Worm (Caenorhabditis elegans) whole organism, young adult: ENCODE data around the gene F32H5.3.

Experiments
- B0261.1 ChIP-seq: sonication (generic microtip); optimal IDR thresholded peaks from 2 replicates; lab custom pipeline; 2016; ENCODE audit warnings: mild to moderate bottlenecking, missing genetic modification characterization, moderate library complexity, missing compliant biosample characterization
- B0336.3 ChIP-seq: fragments of 200-800 bp; sonication (Bioruptor generic); IDR thresholded peaks from 2 replicates; pipeline ENCODE4 v1.3.6; 2022; ENCODE audit warnings: missing genetic modification characterization, missing compliant biosample characterization
- D2030.7 ChIP-seq: fragments of 200-800 bp; sonication (Bioruptor generic); IDR thresholded peaks from 2 replicates; pipeline ENCODE4 v1.3.6; 2022; ENCODE audit warnings: missing genetic modification reagents, missing genetic modification characterization, missing compliant biosample characterization
- F22D6.2 ChIP-seq: sonication (generic microtip); optimal IDR thresholded peaks from 2 replicates; lab custom pipeline; 2016; ENCODE audit warnings: mild to moderate bottlenecking, missing genetic modification characterization, missing compliant biosample characterization
- F33H1.4 ChIP-seq: fragments of 200-800 bp; sonication (Bioruptor generic); IDR thresholded peaks from 2 replicates; pipeline ENCODE4 v1.3.6; 2022; ENCODE audit warnings: missing genetic modification reagents, missing genetic modification characterization, missing compliant biosample characterization
- F39B2.1 ChIP-seq: fragments of 200-800 bp; sonication (Bioruptor generic); IDR thresholded peaks from 2 replicates; pipeline ENCODE4 v1.3.6; 2022; ENCODE audit warnings: missing genetic modification reagents, missing genetic modification characterization, missing compliant biosample characterization
- F52B5.7 ChIP-seq: sonication (generic microtip); optimal IDR thresholded peaks from 2 replicates; lab custom pipeline; 2016; ENCODE audit warnings: mild to moderate bottlenecking, missing genetic modification characterization, missing compliant biosample characterization
- F55B11.4 ChIP-seq: sonication (generic microtip); optimal IDR thresholded peaks from 2 replicates; lab custom pipeline; 2016; ENCODE audit warnings: missing compliant biosample characterization, missing genetic modification characterization, borderline replicate concordance; ENCODE audit not compliant: insufficient read depth
- K11D2.4 ChIP-seq: fragments of 200-800 bp; sonication (Bioruptor generic); IDR thresholded peaks from 2 replicates; pipeline ENCODE4 v1.3.6; 2022; ENCODE audit warnings: missing genetic modification reagents, missing genetic modification characterization, missing compliant biosample characterization
- K12H6.12 ChIP-seq: fragments of 200-800 bp; sonication (Bioruptor generic); optimal IDR thresholded peaks from 2 replicates; lab custom pipeline; 2018; ENCODE audit warnings: mild to moderate bottlenecking, missing genetic modification characterization, missing compliant biosample characterization
- T26A5.8 ChIP-seq: sonication (generic microtip); optimal IDR thresholded peaks from 2 replicates; lab custom pipeline; 2016; ENCODE audit warnings: missing genetic modification characterization, missing compliant biosample characterization
- Y53F4B.3 ChIP-seq: fragments of 200-800 bp; sonication (Bioruptor generic); IDR thresholded peaks from 2 replicates; pipeline ENCODE4 v1.3.6; 2022; ENCODE audit warnings: missing genetic modification reagents, missing genetic modification characterization, missing compliant biosample characterization
- Y56A3A.18 ChIP-seq: fragments of 200-800 bp; sonication (Bioruptor generic); IDR thresholded peaks from 2 replicates; pipeline ENCODE4 v1.3.6; 2022; ENCODE audit warnings: missing genetic modification reagents, missing genetic modification characterization, missing compliant biosample characterization
- Y95B8A.8 ChIP-seq: fragments of 200-800 bp; sonication (Bioruptor generic); IDR thresholded peaks from 2 replicates; pipeline ENCODE4 v1.3.6; 2022; ENCODE audit warnings: missing genetic modification reagents, missing genetic modification characterization, missing compliant biosample characterization
- aptf-2 ChIP-seq: fragments of 200-800 bp; sonication (Bioruptor generic); conservative IDR thresholded peaks from 2 replicates; pipeline ENCODE4 v1.3.6; 2022; ENCODE audit warnings: missing genetic modification reagents, missing genetic modification characterization, missing compliant biosample characterization
- attf-5 ChIP-seq: fragments of 200-800 bp; sonication (Bioruptor generic); optimal IDR thresholded peaks from 2 replicates; lab custom pipeline; 2018; ENCODE audit warnings: mild to moderate bottlenecking, missing genetic modification characterization, missing compliant biosample characterization
- bed-1 ChIP-seq: fragments of 200-800 bp; sonication (Bioruptor generic); IDR thresholded peaks from 2 replicates; pipeline ENCODE4 v1.3.6; 2022; ENCODE audit warnings: missing genetic modification reagents, missing genetic modification characterization, missing compliant biosample characterization
- bed-2 ChIP-seq: fragments of 200-800 bp; sonication (Bioruptor generic); IDR thresholded peaks from 2 replicates; pipeline ENCODE4 v1.3.6; 2022; ENCODE audit warnings: missing genetic modification reagents, missing genetic modification characterization, missing compliant biosample characterization
- cebp-2 ChIP-seq: fragments of 200-800 bp; sonication (Bioruptor generic); IDR thresholded peaks from 2 replicates; pipeline ENCODE4 v1.3.6; 2022; ENCODE audit warnings: missing genetic modification characterization, missing compliant biosample characterization
- ceh-100 ChIP-seq: fragments of 200-800 bp; sonication (Bioruptor generic); IDR thresholded peaks from 2 replicates; pipeline ENCODE4 v1.3.6; 2022; ENCODE audit warnings: missing genetic modification reagents, missing genetic modification characterization, missing compliant biosample characterization
- ceh-40 ChIP-seq: fragments of 200-800 bp; sonication (Bioruptor generic); IDR thresholded peaks from 2 replicates; pipeline ENCODE4 v1.3.6; 2022; ENCODE audit warnings: missing genetic modification characterization, missing compliant biosample characterization
- ceh-58 ChIP-seq: fragments of 200-800 bp; sonication (Bioruptor generic); IDR thresholded peaks from 2 replicates; pipeline ENCODE4 v1.3.6; 2022; ENCODE audit warnings: missing genetic modification characterization, missing compliant biosample characterization
- ceh-91 ChIP-seq: fragments of 200-800 bp; sonication (Bioruptor generic); IDR thresholded peaks from 2 replicates; pipeline ENCODE4 v1.3.6; 2022; ENCODE audit warnings: missing genetic modification reagents, missing genetic modification characterization, missing compliant biosample characterization
- die-1 ChIP-seq: sonication (generic microtip); optimal IDR thresholded peaks from 2 replicates; lab custom pipeline; 2016; ENCODE audit warnings: missing genotype, mild to moderate bottlenecking, missing genetic modification characterization, missing compliant biosample characterization
- ekl-4 ChIP-seq: fragments of 200-800 bp; sonication (Bioruptor generic); IDR thresholded peaks from 2 replicates; pipeline ENCODE4 v1.3.6; 2022; ENCODE audit warnings: missing genetic modification reagents, missing genetic modification characterization, missing compliant biosample characterization
- him-1 ChIP-seq: sonication (generic microtip); optimal IDR thresholded peaks from 2 replicates; lab custom pipeline; 2016; ENCODE audit warnings: missing genotype, missing genetic modification reagents, missing genetic modification characterization, missing compliant biosample characterization
- hlh-26 ChIP-seq: fragments of 200-800 bp; sonication (Bioruptor generic); conservative IDR thresholded peaks from 2 replicates; pipeline ENCODE4 v1.3.6; 2022; ENCODE audit warnings: missing genetic modification reagents, missing genetic modification characterization, missing compliant biosample characterization
- hmg-1.2 ChIP-seq: fragments of 200-800 bp; sonication (Bioruptor generic); IDR thresholded peaks from 2 replicates; pipeline ENCODE4 v1.3.6; 2022; ENCODE audit warnings: missing genetic modification reagents, missing genetic modification characterization, missing compliant biosample characterization
- hsf-1 ChIP-seq: fragments of 200-800 bp; sonication (Bioruptor generic); IDR thresholded peaks from 2 replicates; pipeline ENCODE4 v1.3.6; 2022; ENCODE audit warnings: missing genetic modification reagents, missing genetic modification characterization, missing compliant biosample characterization
- let-607 ChIP-seq, 2 experiments: fragments of 200-800 bp in 1 of 2; sonication (Bioruptor generic) in 1 of 2; sonication (generic microtip) in 1 of 2; optimal IDR thresholded peaks; 2 replicates each; lab custom pipeline; 2016 to 2018; ENCODE audit warnings: mild to moderate bottlenecking in 2 of 2, missing compliant biosample characterization in 2 of 2, missing genetic modification characterization in 2 of 2, moderate library complexity in 2 of 2, missing genotype in 1 of 2
- lsy-27 ChIP-seq: sonication (generic microtip); optimal IDR thresholded peaks from 2 replicates; lab custom pipeline; 2017; ENCODE audit warnings: missing genetic modification characterization, mild to moderate bottlenecking, missing compliant biosample characterization, antibody characterized with exemption, missing genotype, borderline replicate concordance; ENCODE audit not compliant: insufficient read depth
- madf-8 ChIP-seq: fragments of 200-800 bp; sonication (Bioruptor generic); conservative IDR thresholded peaks from 2 replicates; pipeline ENCODE4 v1.3.6; 2022; ENCODE audit warnings: missing genetic modification reagents, missing genetic modification characterization, missing compliant biosample characterization
- mes-4 ChIP-seq: sonication (generic microtip); optimal IDR thresholded peaks from 2 replicates; lab custom pipeline; 2016; ENCODE audit warnings: missing genotype, missing genetic modification characterization, missing compliant biosample characterization
- nfya-2 ChIP-seq: fragments of 200-800 bp; sonication (Bioruptor generic); IDR thresholded peaks from 2 replicates; pipeline ENCODE4 v1.3.6; 2022; ENCODE audit warnings: missing genetic modification reagents, missing genetic modification characterization, missing compliant biosample characterization
- nfyb-1 ChIP-seq: fragments of 200-800 bp; sonication (Bioruptor generic); IDR thresholded peaks from 2 replicates; pipeline ENCODE4 v1.3.6; 2022; ENCODE audit warnings: missing genetic modification reagents, missing genetic modification characterization, missing compliant biosample characterization
- nhr-120 ChIP-seq: fragments of 200-800 bp; sonication (Bioruptor generic); IDR thresholded peaks from 2 replicates; pipeline ENCODE4 v1.3.6; 2022; ENCODE audit warnings: missing genetic modification characterization, missing compliant biosample characterization
- pha-4 ChIP-seq: fragments of 150-350 bp; sonication (generic microtip); optimal IDR thresholded peaks from 2 replicates; lab custom pipeline; 2014; ENCODE audit warnings: missing biosample characterization, missing genetic modification reagents, missing genetic modification characterization
- rec-8 ChIP-seq, 2 experiments: sonication (generic microtip); optimal IDR thresholded peaks; 2 replicates each; lab custom pipeline; 2016; ENCODE audit warnings: mild to moderate bottlenecking in 2 of 2, missing genetic modification characterization in 2 of 2, missing genetic modification reagents in 2 of 2, missing genotype in 2 of 2, missing biosample characterization in 1 of 2, missing compliant biosample characterization in 1 of 2, moderate library complexity in 1 of 2
- rpc-1 ChIP-seq, 2 experiments: fragments of 150-350 bp in 1 of 2; sonication (generic microtip) in 1 of 2; optimal IDR thresholded peaks; 2 replicates each; lab custom pipeline; 2014 to 2018; ENCODE audit warnings: missing biosample characterization in 1 of 2, missing genetic modification characterization in 1 of 2, missing genetic modification reagents in 1 of 2, missing genotype in 1 of 2
- sea-2 ChIP-seq: fragments of 200-800 bp; sonication (Bioruptor generic); IDR thresholded peaks from 2 replicates; pipeline ENCODE4 v1.3.6; 2022; ENCODE audit warnings: missing genetic modification characterization, missing compliant biosample characterization
- snpc-3.4 ChIP-seq: sonication (generic microtip); optimal IDR thresholded peaks from 2 replicates; lab custom pipeline; 2017; ENCODE audit warnings: missing genetic modification characterization, mild to moderate bottlenecking, missing compliant biosample characterization, antibody characterized with exemption, moderate library complexity, missing genotype, missing genetic modification reagents
- snpc-4 ChIP-seq, 5 experiments: fragments of 150-350 bp in 1 of 5; sonication (generic microtip) in 4 of 5; optimal IDR thresholded peaks; 2 replicates each; lab custom pipeline; 2014 to 2018; ENCODE audit warnings: missing genetic modification characterization in 5 of 5, missing biosample characterization in 3 of 5, antibody characterized with exemption in 2 of 5, mild to moderate bottlenecking in 2 of 5, missing compliant biosample characterization in 2 of 5, missing genotype in 2 of 5, moderate library complexity in 2 of 5, missing genetic modification reagents in 1 of 5
- tbp1 ChIP-seq: fragments of 200-800 bp; sonication (Bioruptor generic); optimal IDR thresholded peaks from 2 replicates; lab custom pipeline; 2018; ENCODE audit warnings: mild to moderate bottlenecking, missing genetic modification characterization, missing compliant biosample characterization
- zim-3 ChIP-seq: sonication (generic microtip); optimal IDR thresholded peaks from 2 replicates; lab custom pipeline; 2017; ENCODE audit warnings: mild to moderate bottlenecking, missing genetic modification characterization, moderate library complexity, missing compliant biosample characterization
- ztf-22 ChIP-seq: fragments of 200-800 bp; sonication (Bioruptor generic); optimal IDR thresholded peaks from 2 replicates; lab custom pipeline; 2018; ENCODE audit warnings: mild to moderate bottlenecking, missing genetic modification characterization, moderate library complexity, missing compliant biosample characterization
- ztf-28 ChIP-seq: fragments of 200-800 bp; sonication (Bioruptor generic); IDR thresholded peaks from 2 replicates; pipeline ENCODE4 v1.3.6; 2022; ENCODE audit warnings: missing genetic modification reagents, missing genetic modification characterization, missing compliant biosample characterization
- ztf-3 ChIP-seq: fragments of 200-800 bp; sonication (Bioruptor generic); optimal IDR thresholded peaks from 2 replicates; lab custom pipeline; 2018; ENCODE audit warnings: mild to moderate bottlenecking, missing genetic modification characterization, missing compliant biosample characterization
- ztf-6 ChIP-seq: fragments of 200-800 bp; sonication (Bioruptor generic); IDR thresholded peaks from 2 replicates; pipeline ENCODE4 v1.3.6; 2022; ENCODE audit warnings: missing genetic modification reagents, missing genetic modification characterization, missing compliant biosample characterization

Gene F32H5.3

DNA sequence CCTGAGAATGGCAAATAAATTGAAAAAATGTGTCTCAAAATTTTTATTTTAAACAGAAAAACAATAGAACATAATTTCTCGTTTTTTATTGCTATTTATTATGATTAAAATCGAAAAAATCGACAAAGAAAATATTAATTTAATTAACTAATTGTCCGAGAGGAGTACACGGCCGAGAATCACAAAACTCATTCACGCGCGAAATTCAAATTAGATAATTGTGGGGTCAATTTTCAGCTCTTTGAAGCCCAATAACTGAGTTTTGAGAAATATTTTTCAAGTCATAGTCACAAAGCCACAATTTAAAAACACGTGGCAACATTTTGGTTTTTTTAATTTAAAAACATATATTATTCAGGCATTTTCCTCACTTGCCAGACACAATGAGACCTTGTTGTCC is 50.0 kb downstream of the F32H5.3 start:
- TF ChIP-seq cebp-2, result no peak
- TF ChIP-seq lsy-27, result no peak
- TF ChIP-seq rec-8 (tag; optimal IDR thresholded peaks at IDR 0.05; lab: Kevin White, UChicago), result no peak
- no peak for TF ChIP-seq hsf-1 (GFP tag; lab: Robert Waterston, UW)
- TF ChIP-seq bed-1 (GFP tag; lab: Robert Waterston, UW), result no peak
- no peak for TF ChIP-seq ztf-6
- TF ChIP-seq T26A5.8 (tag; lab: Kevin White, UChicago), result no peak
- TF ChIP-seq K12H6.12 (tag; lab: Kevin White, UChicago), result no peak
- TF ChIP-seq tbp1 (GFP tag; lab: Kevin White, UChicago), result no peak
- no peak for TF ChIP-seq F52B5.7 (tag; lab: Kevin White, UChicago)
- TF ChIP-seq ceh-100 (GFP tag; lab: Robert Waterston, UW), result no peak; the same call in 1 of the 2 replicates
- no peak for TF ChIP-seq B0261.1 (tag; lab: Kevin White, UChicago)
- TF ChIP-seq Y53F4B.3 (GFP tag; lab: Robert Waterston, UW), result no peak
- no peak for TF ChIP-seq B0336.3
- no peak for TF ChIP-seq ceh-40 (GFP tag; lab: Robert Waterston, UW)
- no peak for TF ChIP-seq D2030.7 (GFP tag; lab: Robert Waterston, UW)
- TF ChIP-seq mes-4 (tag; lab: Kevin White, UChicago), result no peak
- no peak for TF ChIP-seq die-1 (tag; lab: Kevin White, UChicago)
- TF ChIP-seq pha-4 (tag; lab: Kevin White, UChicago), result no peak
- no peak for TF ChIP-seq ceh-58 (GFP tag; lab: Robert Waterston, UW)
- TF ChIP-seq ekl-4 (GFP tag; lab: Robert Waterston, UW), result no peak
- no peak for TF ChIP-seq F33H1.4 (GFP tag; lab: Robert Waterston, UW)
- TF ChIP-seq bed-2 (GFP tag; lab: Robert Waterston, UW), result no peak
- no peak for TF ChIP-seq F55B11.4
- no peak for TF ChIP-seq F39B2.1
- TF ChIP-seq snpc-3.4 (tag; lab: Kevin White, UChicago), result no peak
- no peak for TF ChIP-seq Y56A3A.18
- TF ChIP-seq madf-8, result peak; percentile 41; the same call in 1 of the 2 replicates
- TF ChIP-seq ztf-3, result no peak
- TF ChIP-seq nfyb-1 (GFP tag; lab: Robert Waterston, UW), result no peak
- TF ChIP-seq rpc-1 (optimal IDR thresholded peaks at IDR 0.05; lab: Kevin White, UChicago), result no peak
- no peak for TF ChIP-seq rpc-1 (tag; optimal IDR thresholded peaks at IDR 0.05; lab: Kevin White, UChicago)
- no peak for TF ChIP-seq sea-2 (GFP tag; lab: Robert Waterston, UW)
- TF ChIP-seq Y95B8A.8 (GFP tag; lab: Robert Waterston, UW), result no peak
- TF ChIP-seq ztf-28, result 0 out of 2 replicates have a peak, but pooled peaks have one; percentile 11
- no peak for TF ChIP-seq K11D2.4 (GFP tag; lab: Robert Waterston, UW)
- TF ChIP-seq ztf-22 (GFP tag; lab: Kevin White, UChicago), result no peak
- no peak for TF ChIP-seq hlh-26 (GFP tag; lab: Robert Waterston, UW)
- TF ChIP-seq nhr-120, result no peak
- TF ChIP-seq let-607 (tag; optimal IDR thresholded peaks at IDR 0.05; lab: Kevin White, UChicago), result no peak
- peak; percentile 37; the same call in 1 of the 2 replicates for TF ChIP-seq ceh-91
- no peak for TF ChIP-seq snpc-4 (GFP tag; optimal IDR thresholded peaks at IDR 0.05; lab: Kevin White, UChicago)
- TF ChIP-seq snpc-4 (tag; optimal IDR thresholded peaks at IDR 0.05; lab: Kevin White, UChicago), result no peak
- no peak for TF ChIP-seq hmg-1.2 (GFP tag; lab: Robert Waterston, UW)
- no peak for TF ChIP-seq zim-3 (tag; lab: Kevin White, UChicago)
- TF ChIP-seq F22D6.2 (tag; lab: Kevin White, UChicago), result no peak
- TF ChIP-seq aptf-2 (GFP tag; lab: Robert Waterston, UW), result 0 out of 2 replicates have a peak, but pooled peaks have one; percentile 23
- no peak for TF ChIP-seq him-1 (tag; lab: Kevin White, UChicago)
- TF ChIP-seq nfya-2 (GFP tag; lab: Robert Waterston, UW), result no peak
- no peak for TF ChIP-seq attf-5 (GFP tag; lab: Kevin White, UChicago)
